Fruit fly (Drosophila melanogaster) whole organism, embryonic: Measurements from ENCODE around the gene Exo70.

Source experiments
- Bgb ChIP-seq: fragments of 200-800 bp; sonication (Bioruptor generic); IDR thresholded peaks from 2 replicates; pipeline ENCODE4 v1.3.6; 2022; ENCODE audit warnings: missing biosample characterization, missing genetic modification characterization; ENCODE audit not compliant: partially characterized antibody
- CG10147 ChIP-seq: fragments of 200-800 bp; sonication (Bioruptor generic); optimal IDR thresholded peaks from 2 replicates; lab custom pipeline; 2019; ENCODE audit warnings: missing biosample characterization, mild to moderate bottlenecking, missing genetic modification characterization, moderate library complexity
- CG11093 ChIP-seq: fragments of 200-800 bp; sonication (Bioruptor generic); IDR thresholded peaks from 3 replicates; pipeline ENCODE4 v1.3.6; 2022; ENCODE audit warnings: missing biosample characterization, missing genetic modification characterization
- CG11723 ChIP-seq: fragments of 200-800 bp; sonication (Bioruptor generic); optimal IDR thresholded peaks from 2 replicates; lab custom pipeline; 2017; ENCODE audit warnings: missing biosample characterization, mild to moderate bottlenecking, missing genetic modification characterization
- CG12236 ChIP-seq: fragments of 200-800 bp; sonication (Bioruptor generic); optimal IDR thresholded peaks from 2 replicates; lab custom pipeline; 2016; ENCODE audit warnings: missing biosample characterization, missing genetic modification characterization
- CG12769 ChIP-seq: fragments of 200-800 bp; sonication (Bioruptor generic); optimal IDR thresholded peaks from 2 replicates; lab custom pipeline; 2019; ENCODE audit warnings: missing biosample characterization, mild to moderate bottlenecking, missing genetic modification characterization, moderate library complexity
- CG13296 ChIP-seq: fragments of 200-800 bp; sonication (Bioruptor generic); optimal IDR thresholded peaks from 3 replicates; lab custom pipeline; 2018; ENCODE audit warnings: missing biosample characterization, mild to moderate bottlenecking, missing genetic modification characterization
- CG15269 ChIP-seq: fragments of 200-800 bp; sonication (Bioruptor generic); optimal IDR thresholded peaks from 2 replicates; lab custom pipeline; 2018; ENCODE audit warnings: missing biosample characterization, mild to moderate bottlenecking, missing genetic modification characterization, moderate library complexity
- CG1529 ChIP-seq: fragments of 200-800 bp; sonication (Bioruptor generic); optimal IDR thresholded peaks from 3 replicates; lab custom pipeline; 2018; ENCODE audit warnings: missing biosample characterization, missing genetic modification characterization
- CG18476 ChIP-seq: fragments of 200-800 bp; sonication (Bioruptor generic); optimal IDR thresholded peaks from 2 replicates; lab custom pipeline; 2016; ENCODE audit warnings: missing biosample characterization, mild to moderate bottlenecking, missing genetic modification characterization
- CG2129 ChIP-seq: fragments of 200-800 bp; sonication (Bioruptor generic); IDR thresholded peaks from 2 replicates; pipeline ENCODE4 v1.3.6; 2022; ENCODE audit warnings: missing biosample characterization, missing genetic modification characterization; ENCODE audit not compliant: partially characterized antibody
- CG30403 ChIP-seq: fragments of 200-800 bp; sonication (Bioruptor generic); optimal IDR thresholded peaks from 3 replicates; lab custom pipeline; 2016; ENCODE audit warnings: missing biosample characterization, missing genetic modification characterization
- CG34376 ChIP-seq: fragments of 200-800 bp; sonication (Bioruptor generic); optimal IDR thresholded peaks from 2 replicates; lab custom pipeline; 2018; ENCODE audit warnings: missing biosample characterization, mild to moderate bottlenecking, missing genetic modification characterization
- CG3838 ChIP-seq: fragments of 200-800 bp; sonication (Bioruptor generic); optimal IDR thresholded peaks from 3 replicates; lab custom pipeline; 2016; ENCODE audit warnings: missing biosample characterization, missing genetic modification characterization
- CG6791 ChIP-seq: fragments of 200-800 bp; sonication (Bioruptor generic); IDR thresholded peaks from 3 replicates; pipeline ENCODE4 v1.3.6; 2022; ENCODE audit warnings: missing biosample characterization, missing genetic modification characterization; ENCODE audit not compliant: partially characterized antibody
- CG7839 ChIP-seq: fragments of 200-800 bp; sonication (Bioruptor generic); optimal IDR thresholded peaks from 3 replicates; lab custom pipeline; 2018; ENCODE audit warnings: missing biosample characterization, mild to moderate bottlenecking, missing genetic modification characterization, moderate library complexity
- CG7928 ChIP-seq: fragments of 200-800 bp; sonication (Bioruptor generic); optimal IDR thresholded peaks from 2 replicates; lab custom pipeline; 2017; ENCODE audit warnings: missing biosample characterization, mild to moderate bottlenecking, missing genetic modification characterization
- CG8944 ChIP-seq: fragments of 200-800 bp; sonication (Bioruptor generic); optimal IDR thresholded peaks from 3 replicates; lab custom pipeline; 2016; ENCODE audit warnings: missing biosample characterization, missing genetic modification characterization
- Doc2 ChIP-seq: fragments of 200-800 bp; sonication (Bioruptor generic); IDR thresholded peaks from 2 replicates; pipeline ENCODE4 v1.3.6; 2022; ENCODE audit warnings: missing biosample characterization, missing genetic modification characterization
- HLH4C ChIP-seq: fragments of 200-800 bp; sonication (Bioruptor generic); IDR thresholded peaks from 3 replicates; pipeline ENCODE4 v1.3.6; 2022; ENCODE audit warnings: missing biosample characterization, missing genetic modification characterization; ENCODE audit not compliant: partially characterized antibody
- HLH54F ChIP-seq: fragments of 200-800 bp; sonication (Bioruptor generic); optimal IDR thresholded peaks from 3 replicates; lab custom pipeline; 2016; ENCODE audit warnings: missing biosample characterization, missing genetic modification characterization
- Hr3 ChIP-seq: fragments of 200-800 bp; sonication (Bioruptor generic); optimal IDR thresholded peaks from 3 replicates; lab custom pipeline; 2016; ENCODE audit warnings: missing biosample characterization, missing genetic modification characterization
- Myb ChIP-seq: fragments of 200-800 bp; sonication (Bioruptor generic); optimal IDR thresholded peaks from 2 replicates; lab custom pipeline; 2016; ENCODE audit warnings: missing biosample characterization, missing genetic modification characterization
- Side ChIP-seq: fragments of 200-800 bp; sonication (Bioruptor generic); optimal IDR thresholded peaks from 2 replicates; lab custom pipeline; 2016; ENCODE audit warnings: missing biosample characterization, missing genetic modification characterization
- Xbp1 ChIP-seq: fragments of 200-800 bp; sonication (Bioruptor generic); optimal IDR thresholded peaks from 3 replicates; lab custom pipeline; 2016; ENCODE audit warnings: missing biosample characterization, mild to moderate bottlenecking, missing genetic modification characterization
- YL-1 ChIP-seq: fragments of 200-800 bp; sonication (Bioruptor generic); optimal IDR thresholded peaks from 3 replicates; lab custom pipeline; 2017; ENCODE audit warnings: missing biosample characterization, mild to moderate bottlenecking, missing genetic modification characterization
- bbx ChIP-seq: fragments of 200-800 bp; sonication (Bioruptor generic); IDR thresholded peaks from 2 replicates; pipeline ENCODE4 v1.3.6; 2022; ENCODE audit warnings: missing biosample characterization, missing genetic modification characterization; ENCODE audit not compliant: partially characterized antibody
- cato ChIP-seq: fragments of 200-800 bp; sonication (Bioruptor generic); optimal IDR thresholded peaks from 2 replicates; lab custom pipeline; 2016; ENCODE audit warnings: missing biosample characterization, missing genetic modification characterization, borderline replicate concordance
- dpn ChIP-seq, 2 experiments: fragments of 200-800 bp; sonication (Bioruptor generic); optimal IDR thresholded peaks; 3 replicates each; lab custom pipeline; 2016; ENCODE audit warnings: missing biosample characterization in 2 of 2, missing genetic modification characterization in 2 of 2
- esg ChIP-seq: fragments of 200-800 bp; sonication (Bioruptor generic); conservative IDR thresholded peaks from 2 replicates; pipeline ENCODE4 v1.3.6; 2022; ENCODE audit warnings: missing biosample characterization, missing genetic modification characterization
- fru ChIP-seq: fragments of >200 bp; optimal IDR thresholded peaks from 2 replicates; lab custom pipeline; 2017
- ftz-f1 ChIP-seq: fragments of 200-800 bp; sonication (Bioruptor generic); optimal IDR thresholded peaks from 2 replicates; lab custom pipeline; 2016; ENCODE audit warnings: missing biosample characterization, missing genetic modification characterization
- ken ChIP-seq: fragments of 200-800 bp; sonication (Bioruptor generic); IDR thresholded peaks from 3 replicates; pipeline ENCODE4 v1.3.6; 2022; ENCODE audit warnings: missing biosample characterization, missing genetic modification characterization
- lbe ChIP-seq: fragments of 200-800 bp; sonication (Bioruptor generic); optimal IDR thresholded peaks from 2 replicates; lab custom pipeline; 2016; ENCODE audit warnings: missing biosample characterization, mild to moderate bottlenecking, missing genetic modification characterization
- maf-S ChIP-seq: fragments of 200-800 bp; sonication (Bioruptor generic); optimal IDR thresholded peaks from 2 replicates; lab custom pipeline; 2016; ENCODE audit warnings: missing biosample characterization, missing genetic modification characterization
- nmo ChIP-seq: fragments of 200-800 bp; sonication (Bioruptor generic); optimal IDR thresholded peaks from 2 replicates; lab custom pipeline; 2018; ENCODE audit warnings: missing biosample characterization, mild to moderate bottlenecking, missing genetic modification characterization, moderate library complexity
- pb ChIP-seq: fragments of 200-800 bp; sonication (Bioruptor generic); optimal IDR thresholded peaks from 3 replicates; lab custom pipeline; 2016; ENCODE audit warnings: missing biosample characterization, missing genetic modification characterization
- pfk ChIP-seq: fragments of 200-800 bp; sonication (Bioruptor generic); optimal IDR thresholded peaks from 2 replicates; lab custom pipeline; 2018; ENCODE audit warnings: missing biosample characterization, mild to moderate bottlenecking, missing genetic modification characterization, moderate library complexity
- prd ChIP-seq, 3 experiments: fragments of >200 bp in 2 of 3; fragments of 200-800 bp in 1 of 3; sonication (Bioruptor generic) in 1 of 3; optimal IDR thresholded peaks in 2 of 3; IDR thresholded peaks in 1 of 3; 2 replicates in 2 of 3; 3 replicates in 1 of 3; pipeline versions ENCODE4 v1.3.6 to Lab custom; 2017 to 2022; ENCODE audit warnings: missing biosample characterization in 1 of 3, missing genetic modification characterization in 1 of 3
- schlank ChIP-seq: fragments of 200-800 bp; sonication (Bioruptor generic); optimal IDR thresholded peaks from 2 replicates; lab custom pipeline; 2018; ENCODE audit warnings: missing biosample characterization, mild to moderate bottlenecking, missing genetic modification characterization
- seq ChIP-seq: fragments of 200-800 bp; sonication (Bioruptor generic); IDR thresholded peaks from 2 replicates; pipeline ENCODE4 v1.3.6; 2022; ENCODE audit warnings: missing biosample characterization, missing genetic modification characterization
- sna ChIP-seq: fragments of 200-800 bp; sonication (Bioruptor generic); IDR thresholded peaks from 2 replicates; pipeline ENCODE4 v1.3.6; 2022; ENCODE audit warnings: missing biosample characterization, missing genetic modification characterization; ENCODE audit not compliant: partially characterized antibody
- stwl ChIP-seq: fragments of 200-800 bp; sonication (Bioruptor generic); optimal IDR thresholded peaks from 3 replicates; lab custom pipeline; 2018; ENCODE audit warnings: missing biosample characterization, mild to moderate bottlenecking, missing genetic modification characterization, moderate library complexity
- tll ChIP-seq, 2 experiments: fragments of 200-800 bp in 1 of 2; fragments of >200 bp in 1 of 2; sonication (Bioruptor generic) in 1 of 2; optimal IDR thresholded peaks; 2 replicates each; lab custom pipeline; 2017 to 2019; ENCODE audit warnings: missing biosample characterization in 2 of 2, missing genetic modification characterization in 2 of 2, mild to moderate bottlenecking in 1 of 2, moderate library complexity in 1 of 2
- tup ChIP-seq: fragments of 200-800 bp; sonication (Bioruptor generic); optimal IDR thresholded peaks from 2 replicates; lab custom pipeline; 2016; ENCODE audit warnings: missing biosample characterization, mild to moderate bottlenecking, missing genetic modification characterization, moderate library complexity
- vvl ChIP-seq: fragments of 200-800 bp; sonication (Bioruptor generic); IDR thresholded peaks from 2 replicates; pipeline ENCODE4 v1.3.6; 2022; ENCODE audit warnings: missing biosample characterization, missing genetic modification characterization

Gene Exo70

DNA sequence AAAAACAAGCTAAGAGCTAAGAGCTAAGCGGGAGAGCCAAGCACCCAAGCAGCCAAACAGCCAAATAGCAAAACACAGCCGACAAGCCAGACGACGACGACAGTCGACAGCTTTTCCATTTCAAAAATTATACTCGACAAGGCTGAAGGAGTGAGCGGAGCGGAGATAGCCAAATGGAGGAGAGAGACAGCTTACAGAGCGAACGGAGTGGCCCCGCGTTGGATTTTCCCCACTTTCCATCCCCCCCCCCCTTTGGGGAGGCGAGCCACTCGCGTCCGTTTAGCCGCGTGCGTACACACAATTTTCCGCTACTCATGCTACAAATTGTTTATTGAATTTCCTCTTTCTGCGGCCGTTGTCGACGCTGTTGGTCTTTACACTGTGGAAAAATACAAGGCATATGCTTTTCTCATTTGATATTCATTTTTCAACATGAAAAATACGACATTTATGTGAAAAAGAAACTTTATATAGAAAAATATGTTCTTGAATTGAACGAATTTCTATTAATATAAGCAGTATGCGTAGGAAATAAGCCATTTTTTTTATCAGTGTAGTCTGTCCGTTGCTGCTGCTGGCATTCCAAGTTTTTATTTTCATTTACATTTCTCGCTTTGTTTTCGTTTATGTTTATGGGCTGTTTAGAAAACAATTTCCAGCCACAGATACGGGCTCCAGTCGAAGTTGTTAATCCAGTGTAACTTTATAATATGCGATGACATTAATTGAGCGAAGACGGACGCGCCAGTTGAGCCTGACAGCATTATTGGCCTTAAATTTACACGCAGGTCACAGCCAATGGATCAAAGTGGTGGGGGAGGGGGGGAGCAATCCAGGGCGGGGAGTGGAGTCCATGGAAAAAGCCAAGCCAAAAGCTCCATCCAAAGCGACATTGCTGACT is 46.5 kb downstream of the Exo70 start (continued):
- TF ChIP-seq HLH54F (GFP tag; lab: Kevin White, UChicago) (peak; percentile 95), seq (GFP tag; lab: Robert Waterston, UW) (peak; percentile 98), CG11723 (GFP tag; lab: Kevin White, UChicago) (peak; percentile 97), Hr3 (GFP tag; lab: Kevin White, UChicago) (peak; percentile 98), CG34376 (GFP tag; lab: Kevin White, UChicago) (peak; percentile 86), CG6791 (GFP tag; lab: Robert Waterston, UW) (no peak), Doc2 (GFP tag; lab: Robert Waterston, UW) (peak; percentile 81), CG7928 (GFP tag; lab: Kevin White, UChicago) (peak; percentile 75), stwl (peak; percentile 82), bbx (peak; percentile 51), Xbp1 (GFP tag; lab: Kevin White, UChicago) (peak; percentile 99), CG30403 (GFP tag; lab: Kevin White, UChicago) (peak; percentile 99), CG12769 (tag; lab: Kevin White, UChicago) (peak; percentile 95), lbe (peak; percentile 63), maf-S (GFP tag; lab: Kevin White, UChicago) (peak; percentile 96), CG13296 (GFP tag; lab: Kevin White, UChicago) (peak; percentile 95), Bgb (GFP tag; lab: Robert Waterston, UW) (peak; percentile 39; the same call in 1 of the 2 replicates), tll (GFP tag; optimal IDR thresholded peaks at IDR 0.05; lab: Kevin White, UChicago) (peak in 1 of 2 experiments; percentile 54), esg (GFP tag; lab: Robert Waterston, UW) (peak; percentile 97), CG10147 (GFP tag; lab: Kevin White, UChicago) (peak; percentile 98), CG8944 (GFP tag; lab: Kevin White, UChicago) (peak; percentile 96), CG2129 (GFP tag; lab: Robert Waterston, UW) (no peak), CG11093 (GFP tag; lab: Robert Waterston, UW) (peak; percentile 97), sna (peak; percentile 42; the same call in 1 of the 2 replicates), YL-1 (GFP tag; lab: Kevin White, UChicago) (peak; percentile 97), nmo (GFP tag; lab: Kevin White, UChicago) (peak; percentile 99), tup (peak; percentile 95), HLH4C (GFP tag; lab: Robert Waterston, UW) (no peak), CG12236 (GFP tag; lab: Kevin White, UChicago) (peak; percentile 96), Side (GFP tag; lab: Kevin White, UChicago) (peak; percentile 96), CG18476 (GFP tag; lab: Kevin White, UChicago) (peak; percentile 97), vvl (peak; percentile 99), ftz-f1 (GFP tag; lab: Kevin White, UChicago) (peak; percentile 46), prd (optimal IDR thresholded peaks at IDR 0.05; lab: Kevin White, UChicago) (no peak), prd (GFP tag; IDR thresholded peaks at IDR 0.05; lab: Robert Waterston, UW) (peak; percentile 99), schlank (tag; lab: Kevin White, UChicago) (peak; percentile 92), fru (no peak), CG7839 (peak; percentile 99), cato (GFP tag; lab: Kevin White, UChicago) (peak; percentile 97), pfk (GFP tag; lab: Kevin White, UChicago) (no peak), ken (GFP tag; lab: Robert Waterston, UW) (peak; percentile 98), Myb (GFP tag; lab: Kevin White, UChicago) (peak; percentile 87), CG15269 (tag; lab: Kevin White, UChicago) (peak; percentile 99), CG3838 (peak; percentile 96), CG1529 (GFP tag; lab: Kevin White, UChicago) (peak; percentile 99), dpn (GFP tag; optimal IDR thresholded peaks at IDR 0.05; lab: Kevin White, UChicago) (peak; percentile 98 to 99), pb (GFP tag; lab: Kevin White, UChicago) (peak; percentile 95)
